Fruit fly (Drosophila melanogaster) S2 (cell line): Measurements from ENCODE around the gene Akap200.

ENCODE experiments used
- CG8478 ChIP-seq: fragments of >200 bp; optimal IDR thresholded peaks from 2 replicates; lab custom pipeline; 2018
- CTCF ChIP-seq, 2 experiments: fragments of >200 bp; optimal IDR thresholded peaks; 2 replicates each; lab custom pipeline; 2018

DNA sequence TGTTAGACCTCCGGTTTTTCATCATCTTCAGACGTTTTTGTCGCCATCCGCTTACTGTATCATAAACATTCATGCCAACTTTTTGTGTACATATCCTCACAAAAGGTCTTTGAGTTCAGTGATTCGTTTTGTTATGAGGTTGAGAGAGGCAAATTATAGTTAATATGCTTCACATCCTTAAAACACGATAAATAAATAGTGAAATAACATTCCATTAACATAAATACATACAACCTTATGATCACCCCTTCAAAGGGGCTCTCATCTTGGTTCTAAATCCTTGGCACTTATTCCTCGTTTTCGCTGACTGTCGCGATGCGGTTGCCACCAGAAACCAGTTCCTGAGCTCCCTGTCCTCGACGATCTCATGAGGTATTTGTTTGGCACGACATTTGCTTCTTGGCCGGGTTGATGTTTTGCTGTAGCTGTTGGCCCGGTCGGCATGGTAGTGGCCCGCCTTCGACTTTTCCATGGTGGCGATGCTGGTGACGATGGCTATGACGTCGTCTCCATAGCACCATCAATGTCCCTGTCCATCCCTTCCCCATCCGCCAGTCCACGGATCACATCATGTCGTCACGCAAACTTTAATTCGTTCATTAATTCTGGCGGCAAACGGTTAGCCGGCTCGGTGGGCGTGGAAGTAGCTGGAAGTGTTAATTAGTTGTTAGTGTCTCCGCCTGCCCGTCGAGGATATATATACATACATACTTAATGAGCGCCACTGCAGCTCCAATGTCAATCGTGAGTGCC lies 53.6 kb downstream of the Akap200 start:
- TF ChIP-seq CG8478 (lab: Kevin White, UChicago) (no peak), CTCF (optimal IDR thresholded peaks at IDR 0.05; lab: Kevin White, UChicago) (no peak)
